Fruit fly (Drosophila melanogaster) whole organism, embryonic: ENCODE data around the gene Pgant7.

Source experiments
- Awh ChIP-seq: fragments of 200-800 bp; sonication (Bioruptor generic); IDR thresholded peaks from 2 replicates; pipeline ENCODE4, ENCODE4 v1.3.6; 2022; ENCODE audit warnings: missing biosample characterization, missing genetic modification characterization
- Bgb ChIP-seq: fragments of 200-800 bp; sonication (Bioruptor generic); IDR thresholded peaks from 2 replicates; pipeline ENCODE4 v1.3.6; 2022; ENCODE audit warnings: missing biosample characterization, missing genetic modification characterization; ENCODE audit not compliant: partially characterized antibody
- CG13296 ChIP-seq: fragments of 200-800 bp; sonication (Bioruptor generic); optimal IDR thresholded peaks from 3 replicates; lab custom pipeline; 2018; ENCODE audit warnings: missing biosample characterization, mild to moderate bottlenecking, missing genetic modification characterization
- CG14667 ChIP-seq: fragments of 200-800 bp; sonication (Bioruptor generic); IDR thresholded peaks from 2 replicates; pipeline ENCODE4 v1.3.6; 2022; ENCODE audit warnings: missing biosample characterization, missing genetic modification characterization
- CG17829 ChIP-seq: fragments of 200-800 bp; optimal IDR thresholded peaks from 2 replicates; lab custom pipeline; 2019; ENCODE audit warnings: missing biosample characterization, mild to moderate bottlenecking, missing genetic modification characterization, moderate library complexity
- CG18619 ChIP-seq: fragments of 200-800 bp; sonication (Bioruptor generic); optimal IDR thresholded peaks from 3 replicates; lab custom pipeline; 2017; ENCODE audit warnings: missing biosample characterization, mild to moderate bottlenecking, missing genetic modification characterization
- CG2712 ChIP-seq: fragments of 200-800 bp; optimal IDR thresholded peaks from 3 replicates; lab custom pipeline; 2019; ENCODE audit warnings: missing biosample characterization, mild to moderate bottlenecking, missing genetic modification characterization, moderate library complexity
- CG31441 ChIP-seq: fragments of 200-800 bp; sonication (Bioruptor generic); IDR thresholded peaks from 2 replicates; pipeline ENCODE4 v1.3.6; 2022; ENCODE audit warnings: missing biosample characterization, missing genetic modification characterization
- CG5180 ChIP-seq: fragments of 200-800 bp; sonication (Bioruptor generic); optimal IDR thresholded peaks from 3 replicates; lab custom pipeline; 2017; ENCODE audit warnings: missing biosample characterization, missing genetic modification characterization, mild to moderate bottlenecking, moderate library complexity, missing genetic modification reagents
- CG6854 ChIP-seq: fragments of 200-800 bp; sonication (Bioruptor generic); optimal IDR thresholded peaks from 3 replicates; lab custom pipeline; 2017; ENCODE audit warnings: missing biosample characterization, mild to moderate bottlenecking, missing genetic modification characterization
- CG7357 ChIP-seq: fragments of 200-800 bp; sonication (Bioruptor generic); IDR thresholded peaks from 3 replicates; pipeline ENCODE4 v1.3.6; 2022; ENCODE audit warnings: missing biosample characterization, missing genetic modification characterization
- CG8281 ChIP-seq: fragments of 200-800 bp; sonication (Bioruptor generic); optimal IDR thresholded peaks from 2 replicates; lab custom pipeline; 2018; ENCODE audit warnings: missing biosample characterization, mild to moderate bottlenecking, missing genetic modification characterization, moderate library complexity
- CG9727 ChIP-seq: fragments of 200-800 bp; sonication (Bioruptor generic); optimal IDR thresholded peaks from 3 replicates; lab custom pipeline; 2017; ENCODE audit warnings: missing biosample characterization, mild to moderate bottlenecking, missing genetic modification characterization
- CG9797 ChIP-seq: fragments of 200-800 bp; sonication (Bioruptor generic); optimal IDR thresholded peaks from 3 replicates; lab custom pipeline; 2018; ENCODE audit warnings: missing biosample characterization, mild to moderate bottlenecking, missing genetic modification characterization
- H15 ChIP-seq: fragments of 200-800 bp; sonication (Bioruptor generic); IDR thresholded peaks from 3 replicates; pipeline ENCODE4 v1.3.6; 2022; ENCODE audit warnings: missing biosample characterization, missing genetic modification characterization
- Hr39 ChIP-seq: fragments of >200 bp; optimal IDR thresholded peaks from 2 replicates; lab custom pipeline; 2017
- Med ChIP-seq: fragments of 200-800 bp; sonication (Bioruptor generic); peaks from one replicate; lab custom pipeline; 2016; ENCODE audit warnings: missing biosample characterization, missing genetic modification characterization, mild to moderate bottlenecking, inconsistent platforms, moderate library complexity
- NC2α ChIP-seq: fragments of 200-800 bp; sonication (Bioruptor generic); optimal IDR thresholded peaks from 2 replicates; lab custom pipeline; 2016; ENCODE audit warnings: missing biosample characterization, missing genetic modification characterization
- NK7.1 ChIP-seq: fragments of 200-800 bp; sonication (Bioruptor generic); optimal IDR thresholded peaks from 3 replicates; lab custom pipeline; 2016; ENCODE audit warnings: missing biosample characterization, missing genetic modification characterization
- NfI ChIP-seq: fragments of 200-800 bp; sonication (Bioruptor generic); optimal IDR thresholded peaks from 3 replicates; lab custom pipeline; 2018; ENCODE audit warnings: missing biosample characterization, mild to moderate bottlenecking, missing genetic modification characterization, moderate library complexity
- Poxn ChIP-seq: fragments of 200-800 bp; sonication (Bioruptor generic); IDR thresholded peaks from 2 replicates; pipeline ENCODE4 v1.3.6; 2022; ENCODE audit warnings: missing biosample characterization, missing genetic modification characterization
- Rfx ChIP-seq: fragments of 200-800 bp; sonication (Bioruptor generic); IDR thresholded peaks from 2 replicates; pipeline ENCODE4 v1.3.6; 2022; ENCODE audit warnings: missing biosample characterization, missing genetic modification characterization
- Sry-β ChIP-seq: fragments of 200-800 bp; sonication (Bioruptor generic); optimal IDR thresholded peaks from 2 replicates; lab custom pipeline; 2018; ENCODE audit warnings: missing biosample characterization, mild to moderate bottlenecking, missing genetic modification characterization, moderate library complexity
- Trl ChIP-seq, 3 experiments: fragments of >200 bp in 2 of 3; fragments of 200-800 bp in 1 of 3; sonication (Bioruptor generic) in 1 of 3; optimal IDR thresholded peaks; 2 replicates in 1 of 3; 3 replicates in 2 of 3; lab custom pipeline; 2016 to 2017; ENCODE audit warnings: missing biosample characterization in 1 of 3, missing genetic modification characterization in 1 of 3
- aop ChIP-seq: fragments of 200-800 bp; sonication (Bioruptor generic); IDR thresholded peaks from 2 replicates; pipeline ENCODE4 v1.3.6; 2022; ENCODE audit warnings: missing biosample characterization, missing genetic modification characterization
- cato ChIP-seq: fragments of 200-800 bp; sonication (Bioruptor generic); optimal IDR thresholded peaks from 2 replicates; lab custom pipeline; 2016; ENCODE audit warnings: missing biosample characterization, missing genetic modification characterization, borderline replicate concordance
- ci ChIP-seq: fragments of 200-800 bp; sonication (Bioruptor generic); IDR thresholded peaks from 3 replicates; pipeline ENCODE4 v1.3.6; 2022; ENCODE audit warnings: missing biosample characterization, missing genetic modification characterization
- crc ChIP-seq: fragments of 200-800 bp; sonication (Bioruptor generic); optimal IDR thresholded peaks from 2 replicates; lab custom pipeline; 2016; ENCODE audit warnings: missing biosample characterization, missing genetic modification characterization
- crol ChIP-seq: fragments of 200-800 bp; sonication (Bioruptor generic); IDR thresholded peaks from 2 replicates; pipeline ENCODE4 v1.3.6; 2022; ENCODE audit warnings: missing biosample characterization, missing genetic modification characterization
- fd96Cb ChIP-seq: fragments of 200-800 bp; sonication (Bioruptor generic); optimal IDR thresholded peaks from 2 replicates; lab custom pipeline; 2018; ENCODE audit warnings: missing biosample characterization, mild to moderate bottlenecking, missing genetic modification characterization, moderate library complexity
- gcm2 ChIP-seq: fragments of 200-800 bp; sonication (Bioruptor generic); optimal IDR thresholded peaks from 2 replicates; lab custom pipeline; 2016; ENCODE audit warnings: missing biosample characterization, missing genetic modification characterization
- ind ChIP-seq: fragments of 200-800 bp; sonication (Bioruptor generic); optimal IDR thresholded peaks from 3 replicates; lab custom pipeline; 2016; ENCODE audit warnings: missing biosample characterization, missing genetic modification characterization
- kay ChIP-seq: fragments of 200-800 bp; sonication (Bioruptor generic); optimal IDR thresholded peaks from 2 replicates; lab custom pipeline; 2016; ENCODE audit warnings: missing biosample characterization, missing genetic modification characterization
- lilli ChIP-seq: fragments of 200-800 bp; sonication (Bioruptor generic); optimal IDR thresholded peaks from 3 replicates; lab custom pipeline; 2016; ENCODE audit warnings: missing biosample characterization, missing genetic modification characterization
- prd ChIP-seq, 3 experiments: fragments of >200 bp in 2 of 3; fragments of 200-800 bp in 1 of 3; sonication (Bioruptor generic) in 1 of 3; optimal IDR thresholded peaks in 2 of 3; IDR thresholded peaks in 1 of 3; 2 replicates in 2 of 3; 3 replicates in 1 of 3; pipeline versions ENCODE4 v1.3.6 to Lab custom; 2017 to 2022; ENCODE audit warnings: missing biosample characterization in 1 of 3, missing genetic modification characterization in 1 of 3
- row ChIP-seq: fragments of 200-800 bp; sonication (Bioruptor generic); IDR thresholded peaks from 3 replicates; pipeline ENCODE4 v1.3.6; 2022; ENCODE audit warnings: missing biosample characterization, missing genetic modification characterization
- sens ChIP-seq: fragments of 200-800 bp; sonication (Bioruptor generic); peaks from one replicate; lab custom pipeline; 2016; ENCODE audit warnings: missing biosample characterization, missing genetic modification characterization
- sens-2 ChIP-seq: fragments of 200-800 bp; sonication (Bioruptor generic); IDR thresholded peaks from 2 replicates; pipeline ENCODE4 v1.3.6; 2022; ENCODE audit warnings: missing biosample characterization, missing genetic modification characterization
- slou ChIP-seq: fragments of 200-800 bp; sonication (Bioruptor generic); optimal IDR thresholded peaks from 3 replicates; lab custom pipeline; 2016; ENCODE audit warnings: missing biosample characterization, missing genetic modification characterization

The Pgant7 gene

DNA sequence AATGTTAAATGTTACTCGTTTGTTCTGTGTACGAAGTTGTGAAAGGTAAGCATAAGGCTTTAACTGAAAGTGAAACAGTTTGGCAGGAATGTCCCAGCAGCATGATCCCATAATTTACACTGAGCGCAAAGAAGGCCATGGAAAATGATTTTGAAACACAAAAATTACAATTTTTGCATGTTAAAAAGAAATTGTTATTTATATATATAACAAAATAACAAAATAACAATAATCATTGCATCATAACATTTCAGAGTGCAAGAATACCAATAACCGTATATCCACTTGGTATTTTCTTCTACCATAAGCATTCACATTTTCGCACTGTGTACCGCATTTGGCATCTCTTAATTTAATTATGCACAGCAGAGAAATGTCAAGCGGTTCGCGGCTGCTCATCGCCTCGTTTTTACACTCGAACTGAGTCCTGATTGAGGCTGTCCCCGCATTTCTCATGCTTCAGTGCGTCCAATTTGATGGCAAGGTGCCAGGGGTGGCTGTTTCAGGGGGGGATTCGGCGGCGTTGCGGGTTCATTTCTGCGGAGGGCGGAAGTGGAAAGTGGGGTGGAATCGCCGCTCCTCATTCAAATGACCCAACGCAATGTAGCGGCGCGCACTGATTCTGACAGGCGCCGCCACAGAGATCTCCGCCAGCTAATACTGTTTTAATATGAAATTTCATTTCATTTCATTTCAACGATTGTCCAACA lies 22.8 kb upstream of the Pgant7 start, which contains the start of gene CG6481 (continued):
- TF ChIP-seq gcm2 (GFP tag; lab: Kevin White, UChicago) (no peak), Sry-β (GFP tag; lab: Kevin White, UChicago) (no peak), CG17829 (tag; lab: Kevin White, UChicago) (no peak), CG7357 (GFP tag; lab: Robert Waterston, UW) (no peak), NC2α (GFP tag; lab: Kevin White, UChicago) (no peak), CG2712 (tag; lab: Kevin White, UChicago) (peak; percentile 20), prd (optimal IDR thresholded peaks at IDR 0.05; lab: Kevin White, UChicago) (no peak), prd (GFP tag; IDR thresholded peaks at IDR 0.05; lab: Robert Waterston, UW) (peak; percentile 25; the same call in 1 of the 3 replicates), CG9797 (GFP tag; lab: Kevin White, UChicago) (no peak), Bgb (no peak), crol (GFP tag; lab: Robert Waterston, UW) (peak; percentile 72), slou (GFP tag; lab: Kevin White, UChicago) (no peak), fd96Cb (tag; lab: Kevin White, UChicago) (peak; percentile 10), CG5180 (GFP tag; lab: Kevin White, UChicago) (no peak), sens (GFP tag; lab: Kevin White, UChicago) (peak; percentile 68), Awh (GFP tag; lab: Robert Waterston, UW) (no peak), row (GFP tag; lab: Robert Waterston, UW) (no peak; the same call in 2 of the 3 replicates), CG9727 (GFP tag; lab: Kevin White, UChicago) (no peak)

- TF ChIP-seq CG14667 (GFP tag; lab: Robert Waterston, UW) (no peak), NfI (no peak), aop (no peak), Trl (optimal IDR thresholded peaks at IDR 0.05; lab: Kevin White, UChicago) (no peak), Trl (GFP tag; optimal IDR thresholded peaks at IDR 0.05; lab: Kevin White, UChicago) (no peak), sens-2 (GFP tag; lab: Robert Waterston, UW) (no peak), Poxn (GFP tag; lab: Robert Waterston, UW) (no peak), CG18619 (GFP tag; lab: Kevin White, UChicago) (no peak), CG8281 (tag; lab: Kevin White, UChicago) (peak; percentile 61), cato (GFP tag; lab: Kevin White, UChicago) (no peak), lilli (GFP tag; lab: Kevin White, UChicago) (no peak), CG6854 (GFP tag; lab: Kevin White, UChicago) (no peak), ind (GFP tag; lab: Kevin White, UChicago) (no peak), CG31441 (GFP tag; lab: Robert Waterston, UW) (no peak), CG13296 (GFP tag; lab: Kevin White, UChicago) (no peak), kay (GFP tag; lab: Kevin White, UChicago) (no peak), H15 (GFP tag; lab: Robert Waterston, UW) (no peak), Rfx (no peak), ci (GFP tag; lab: Robert Waterston, UW) (no peak), NK7.1 (GFP tag; lab: Kevin White, UChicago) (no peak), Med (GFP tag; lab: Kevin White, UChicago) (peak; percentile 37), Hr39 (lab: Kevin White, UChicago) (no peak), CG5180 (GFP tag; lab: Kevin White, UChicago) (peak; percentile 94), crc (GFP tag; lab: Kevin White, UChicago) (no peak)
These were observed 20.6 kb upstream of the Pgant7 start for dm6 chrX:18520360-18520759.
